Worm (Caenorhabditis elegans) whole organism, L4/young adult: ENCODE results near the gene srh-120.
"Not testable (repeated sequence)": the region's sequence is repeated elsewhere in the genome, so short reads cannot be mapped to it uniquely, and the experiment has no call there.

ENCODE experiments used
- W03F9.2 ChIP-seq: fragments of 150-350 bp; optimal IDR thresholded peaks from 2 replicates; lab custom pipeline; 2014; ENCODE audit warnings: missing biosample characterization, missing genetic modification characterization
- dao-5 ChIP-seq: sonication (generic microtip); optimal IDR thresholded peaks from 2 replicates; lab custom pipeline; 2016; ENCODE audit warnings: missing genotype, missing genetic modification characterization, moderate library complexity, missing compliant biosample characterization
- him-1 ChIP-seq: sonication (generic microtip); optimal IDR thresholded peaks from 2 replicates; lab custom pipeline; 2016; ENCODE audit warnings: missing genotype, missing genetic modification reagents, missing genetic modification characterization, missing compliant biosample characterization

- not testable (repeated sequence) for TF ChIP-seq W03F9.2, him-1, dao-5 (tag; lab: Kevin White, UChicago)
These were observed 14.5 kb downstream of the srh-120 start, which contains the start of gene srh-132 for ce11 chrV:17409955-17410354.
